Worm (Caenorhabditis elegans): ENCODE measurements around the gene F01D5.7.

The F01D5.7 gene

DNA sequence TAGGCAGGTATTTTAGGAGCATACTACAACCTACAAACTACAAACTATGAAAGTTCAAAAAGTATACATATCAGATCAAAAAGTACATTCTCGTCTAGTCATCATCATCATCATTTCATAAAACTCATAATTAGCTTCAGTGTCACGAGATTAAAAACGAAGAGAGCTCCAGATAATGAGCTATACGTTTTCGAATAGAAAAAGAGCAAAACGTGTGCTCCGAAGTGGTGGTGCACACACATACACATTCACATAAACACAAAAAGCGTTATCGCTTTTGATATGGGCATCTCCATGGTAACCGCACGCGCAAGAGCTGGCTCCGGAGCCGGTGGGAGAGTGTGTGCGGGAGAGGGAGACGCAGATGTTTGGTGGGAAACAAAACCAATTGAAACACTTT lies 44.1 kb upstream of the F01D5.7 start (continued):
- no peak for TF ChIP-seq zip-4 (GFP tag; optimal IDR thresholded peaks at IDR 0.05)
- no peak for TF ChIP-seq efl-3 (GFP tag; optimal IDR thresholded peaks at IDR 0.05)
- no peak for TF ChIP-seq tlp-1 (tag; optimal IDR thresholded peaks at IDR 0.05)
- no peak for TF ChIP-seq nhr-85 (tag)
- no peak for TF ChIP-seq ets-5 (GFP tag; IDR thresholded peaks at IDR 0.05)
- no peak for TF ChIP-seq hpl-2 (GFP tag; optimal IDR thresholded peaks at IDR 0.05)
- no peak for TF ChIP-seq nhr-90 (tag; optimal IDR thresholded peaks at IDR 0.05; ENCODE audit: poor library complexity)
- TF ChIP-seq fkh-4 (tag; optimal IDR thresholded peaks at IDR 0.05; ENCODE audit: borderline replicate concordance) = no peak
- TF ChIP-seq lin-35 (GFP tag; optimal IDR thresholded peaks at IDR 0.05) = no peak
- no peak for TF ChIP-seq pag-3 (tag; optimal IDR thresholded peaks at IDR 0.05; ENCODE audit: borderline replicate concordance, insufficient read depth)

DNA sequence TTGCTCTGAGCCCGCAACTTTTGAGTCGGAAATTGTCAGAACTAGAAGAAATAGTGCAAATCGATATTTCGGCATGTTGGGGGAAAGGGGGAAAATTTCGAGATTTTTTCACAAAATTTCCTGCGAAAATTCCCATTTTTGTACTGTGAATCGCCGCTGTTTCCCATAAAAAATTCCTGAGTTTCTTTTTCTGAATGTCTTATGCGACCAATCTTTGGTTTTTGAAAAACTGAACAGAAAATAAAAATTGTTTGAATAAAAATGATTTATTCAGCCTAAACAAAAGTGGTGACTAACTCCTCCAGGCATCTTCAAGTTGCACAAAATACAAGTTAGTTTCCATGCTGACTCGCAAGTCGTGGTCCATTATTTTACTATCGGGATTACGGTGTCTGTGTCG lies 42.2 kb upstream of the F01D5.7 start, which contains the start of gene W07G1.7:
Gene W07G1.7, minus strand, starts transcription at position 101 of the 400 bp plus-strand sequence.
- TF ChIP-seq pqm-1 (tag; optimal IDR thresholded peaks at IDR 0.05) (no peak), mef-2 (tag; optimal IDR thresholded peaks at IDR 0.05) (no peak), egl-13 (tag; optimal IDR thresholded peaks at IDR 0.05) (no peak), lin-15B (tag; optimal IDR thresholded peaks at IDR 0.05) (no peak)

DNA sequence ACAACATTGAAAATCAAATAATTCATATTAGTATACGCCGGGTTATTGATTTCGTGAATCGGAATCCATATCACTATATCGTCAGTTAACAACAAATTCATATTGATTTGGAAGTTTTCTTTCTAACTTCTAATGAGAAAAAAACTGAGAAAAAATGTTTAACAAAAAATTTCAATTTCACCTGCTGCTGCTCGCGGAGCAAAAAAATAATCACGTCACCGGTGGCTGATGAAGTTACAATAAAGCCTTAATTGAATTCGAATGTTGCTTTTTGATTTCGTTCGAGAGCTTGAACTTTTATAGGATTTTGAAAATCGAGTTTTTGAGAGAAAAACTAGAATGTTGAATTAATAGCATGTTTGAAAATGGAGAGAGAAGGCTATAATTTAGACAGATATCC lies 39.5 kb upstream of the F01D5.7 start, which contains the start of gene sre-43:
Gene sre-43, minus strand, starts transcription at position 101 of the 400 bp plus-strand sequence.
- TF ChIP-seq mef-2 (tag; optimal IDR thresholded peaks at IDR 0.05) (no peak), efl-1 (optimal IDR thresholded peaks at IDR 0.05) (no peak), efl-1 (GFP tag; optimal IDR thresholded peaks at IDR 0.05 in 1 of 2) (peak in 1 of 2 experiments; percentile 48)

DNA sequence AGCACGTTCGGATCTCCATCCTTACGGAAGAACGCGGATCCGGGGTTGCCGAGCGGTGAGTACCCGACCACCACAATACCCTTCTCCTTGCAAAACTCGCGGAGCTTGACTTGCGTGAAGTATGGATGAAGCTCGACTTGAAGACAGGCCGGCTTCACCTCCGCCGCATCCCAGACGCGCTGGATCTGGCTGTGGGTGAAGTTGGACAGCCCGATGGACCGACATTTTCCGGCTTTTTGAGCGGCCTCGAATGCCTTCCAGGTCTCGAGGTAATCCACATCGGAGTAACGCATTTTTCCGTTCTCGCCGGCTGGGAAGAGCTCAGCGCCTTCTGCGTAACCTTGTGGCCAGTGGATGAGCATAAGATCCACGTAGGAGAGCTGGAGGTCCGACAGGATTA lies 36.3 kb upstream of the F01D5.7 start:
- TF ChIP-seq zip-4 (GFP tag; optimal IDR thresholded peaks at IDR 0.05) (no peak), nhr-77 (tag; optimal IDR thresholded peaks at IDR 0.05) (no peak), sup-37 (GFP tag; optimal IDR thresholded peaks at IDR 0.05) (no peak), fkh-10 (GFP tag; optimal IDR thresholded peaks at IDR 0.05) (no peak), mdl-1 (tag; optimal IDR thresholded peaks at IDR 0.05) (no peak), lsy-2 (tag; optimal IDR thresholded peaks at IDR 0.05) (no peak), ceh-90 (tag; optimal IDR thresholded peaks at IDR 0.05) (no peak), ama-1 (optimal IDR thresholded peaks at IDR 0.05) (no peak), nhr-71 (tag; optimal IDR thresholded peaks at IDR 0.05) (no peak), C16A3.4 (tag; optimal IDR thresholded peaks at IDR 0.05) (no peak), nhr-76 (tag; optimal IDR thresholded peaks at IDR 0.05) (no peak), elt-3 (tag; optimal IDR thresholded peaks at IDR 0.05) (no peak), lin-15B (tag; optimal IDR thresholded peaks at IDR 0.05) (no peak), jun-1 (tag; optimal IDR thresholded peaks at IDR 0.05) (no peak)

DNA sequence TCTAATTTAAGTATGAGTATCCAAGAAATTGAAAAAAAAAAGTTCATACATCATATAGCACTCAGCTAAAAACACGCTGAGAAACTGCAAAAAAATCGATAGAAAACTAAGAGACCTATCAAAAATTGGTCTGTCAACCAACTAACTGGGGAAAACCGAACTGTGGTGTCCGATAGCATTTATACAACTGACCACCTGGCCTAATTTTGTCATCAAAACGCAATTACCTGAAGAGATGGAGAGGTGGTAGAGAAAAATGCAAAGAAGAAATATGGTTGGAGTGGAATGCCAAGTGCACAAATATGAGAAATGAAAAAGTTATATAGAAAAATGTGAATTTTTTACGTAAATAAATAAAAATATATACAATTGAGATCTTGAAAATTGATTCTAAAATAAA lies 34.9 kb upstream of the F01D5.7 start, which contains the start of gene Y39G8B.1:
Gene Y39G8B.1, minus strand, starts transcription at position 299 of the 400 bp plus-strand sequence.
- TF ChIP-seq efl-1 (optimal IDR thresholded peaks at IDR 0.05) (no peak), efl-1 (GFP tag; optimal IDR thresholded peaks at IDR 0.05 in 1 of 2) (no peak), grh-1 (GFP tag; IDR thresholded peaks at IDR 0.05) (no peak), ztf-11 (tag; optimal IDR thresholded peaks at IDR 0.05) (no peak), unc-62 (GFP tag; optimal IDR thresholded peaks at IDR 0.05) (no peak), lin-35 (GFP tag; optimal IDR thresholded peaks at IDR 0.05) (peak in 1 of 2 experiments; percentile 33), hlh-17 (GFP tag; optimal IDR thresholded peaks at IDR 0.05; ENCODE audit: borderline replicate concordance) (no peak), tlp-1 (tag; optimal IDR thresholded peaks at IDR 0.05) (no peak), unc-98 (GFP tag; IDR thresholded peaks at IDR 0.05) (no peak), irx-1 (tag; optimal IDR thresholded peaks at IDR 0.05) (no peak), nhr-77 (tag; optimal IDR thresholded peaks at IDR 0.05) (no peak), skn-1 (tag; optimal IDR thresholded peaks at IDR 0.05) (peak; percentile 1), ets-5 (GFP tag; IDR thresholded peaks at IDR 0.05) (no peak), egl-13 (tag; optimal IDR thresholded peaks at IDR 0.05) (no peak), nhr-11 (tag; optimal IDR thresholded peaks at IDR 0.05) (no peak), mdl-1 (tag; optimal IDR thresholded peaks at IDR 0.05) (no peak), lin-13 (GFP tag; optimal IDR thresholded peaks at IDR 0.05) (no peak), dsc-1 (tag; optimal IDR thresholded peaks at IDR 0.05) (no peak), elt-2 (tag; optimal IDR thresholded peaks at IDR 0.05) (no peak), vab-15 (tag; optimal IDR thresholded peaks at IDR 0.05) (no peak), nhr-237 (tag; optimal IDR thresholded peaks at IDR 0.05) (no peak), hlh-4 (tag; optimal IDR thresholded peaks at IDR 0.05) (no peak), sox-4 (tag; optimal IDR thresholded peaks at IDR 0.05) (no peak), zag-1 (tag; optimal IDR thresholded peaks at IDR 0.05) (no peak), unc-30 (tag; optimal IDR thresholded peaks at IDR 0.05) (no peak), ama-1 (optimal IDR thresholded peaks at IDR 0.05) (no peak), nhr-12 (tag; optimal IDR thresholded peaks at IDR 0.05) (no peak)

Data from whole organism, L1 larva.